Worm (Caenorhabditis elegans) whole organism, late embryonic: ENCODE data around the gene clec-139.

Experiments used
- C08G9.2 ChIP-seq: sonication (generic microtip); optimal IDR thresholded peaks from 2 replicates; lab custom pipeline; 2016; ENCODE audit warnings: mild to moderate bottlenecking, missing genetic modification characterization, moderate library complexity, missing compliant biosample characterization
- ceh-14 ChIP-seq: sonication (generic microtip); optimal IDR thresholded peaks from 2 replicates; lab custom pipeline; 2016; ENCODE audit warnings: missing genotype, missing genetic modification characterization, missing compliant biosample characterization
- ceh-18 ChIP-seq: sonication (generic microtip); optimal IDR thresholded peaks from 2 replicates; lab custom pipeline; 2016; ENCODE audit warnings: missing genetic modification characterization, missing compliant biosample characterization
- ceh-2 ChIP-seq: sonication (generic microtip); optimal IDR thresholded peaks from 2 replicates; lab custom pipeline; 2016; ENCODE audit warnings: missing genotype, missing genetic modification characterization, missing compliant biosample characterization
- ceh-30 ChIP-seq: fragments of 150-350 bp; optimal IDR thresholded peaks from 2 replicates; lab custom pipeline; 2014; ENCODE audit warnings: missing biosample characterization, missing genetic modification characterization
- ceh-31 ChIP-seq: sonication (generic microtip); optimal IDR thresholded peaks from 2 replicates; lab custom pipeline; 2016; ENCODE audit warnings: missing genetic modification characterization, missing compliant biosample characterization
- ceh-34 ChIP-seq: sonication (generic microtip); optimal IDR thresholded peaks from 2 replicates; lab custom pipeline; 2016; ENCODE audit warnings: mild to moderate bottlenecking, missing genetic modification characterization, missing compliant biosample characterization
- ceh-48 ChIP-seq: sonication (generic microtip); optimal IDR thresholded peaks from 2 replicates; lab custom pipeline; 2016; ENCODE audit warnings: missing genetic modification characterization, inconsistent platforms, missing compliant biosample characterization
- elt-2 ChIP-seq: sonication (generic microtip); optimal IDR thresholded peaks from 2 replicates; lab custom pipeline; 2016; ENCODE audit warnings: missing genetic modification reagents, missing genetic modification characterization, missing compliant biosample characterization
- fkh-10 ChIP-seq: fragments of 150-350 bp; optimal IDR thresholded peaks from 2 replicates; lab custom pipeline; 2014; ENCODE audit warnings: missing biosample characterization, missing genetic modification reagents, missing genetic modification characterization
- hlh-13 ChIP-seq: fragments of 200-800 bp; sonication (Bioruptor generic); optimal IDR thresholded peaks from 2 replicates; lab custom pipeline; 2018; ENCODE audit warnings: mild to moderate bottlenecking, missing genetic modification characterization, missing compliant biosample characterization
- madf-2 ChIP-seq: sonication (generic microtip); optimal IDR thresholded peaks from 2 replicates; lab custom pipeline; 2017; ENCODE audit warnings: missing genetic modification characterization, missing compliant biosample characterization
- mec-3 ChIP-seq: sonication (generic microtip); optimal IDR thresholded peaks from 2 replicates; lab custom pipeline; 2016; ENCODE audit warnings: borderline replicate concordance, missing genetic modification characterization, missing compliant biosample characterization
- nfya-1 ChIP-seq: sonication (generic microtip); optimal IDR thresholded peaks from 2 replicates; lab custom pipeline; 2017; ENCODE audit warnings: missing genetic modification characterization, mild to moderate bottlenecking, missing compliant biosample characterization, antibody characterized with exemption, moderate library complexity
- npax-4 ChIP-seq: sonication (generic microtip); optimal IDR thresholded peaks from 2 replicates; lab custom pipeline; 2016; ENCODE audit warnings: missing genetic modification characterization, missing compliant biosample characterization
- pat-9 ChIP-seq: fragments of 200-800 bp; sonication (Bioruptor generic); optimal IDR thresholded peaks from 2 replicates; lab custom pipeline; 2018; ENCODE audit warnings: mild to moderate bottlenecking, missing genetic modification characterization, moderate library complexity, missing compliant biosample characterization
- ref-2 ChIP-seq: sonication (generic microtip); optimal IDR thresholded peaks from 2 replicates; lab custom pipeline; 2016; ENCODE audit warnings: missing genetic modification characterization, missing compliant biosample characterization
- sox-4 ChIP-seq: sonication (generic microtip); optimal IDR thresholded peaks from 2 replicates; lab custom pipeline; 2017; ENCODE audit warnings: mild to moderate bottlenecking, missing genetic modification characterization, inconsistent platforms, missing compliant biosample characterization
- tbx-2 ChIP-seq: sonication (generic microtip); optimal IDR thresholded peaks from 2 replicates; lab custom pipeline; 2016; ENCODE audit warnings: missing genetic modification characterization, missing compliant biosample characterization
- ttx-3 ChIP-seq: sonication (generic microtip); optimal IDR thresholded peaks from 2 replicates; lab custom pipeline; 2016; ENCODE audit warnings: missing genetic modification reagents, missing genetic modification characterization, missing compliant biosample characterization
- unc-42 ChIP-seq: sonication (generic microtip); optimal IDR thresholded peaks from 2 replicates; lab custom pipeline; 2016; ENCODE audit warnings: missing genotype, missing genetic modification characterization, missing compliant biosample characterization
- unc-86 ChIP-seq: sonication (generic microtip); optimal IDR thresholded peaks from 2 replicates; lab custom pipeline; 2016; ENCODE audit warnings: missing genetic modification characterization, missing compliant biosample characterization
- ztf-16 ChIP-seq: sonication (generic microtip); optimal IDR thresholded peaks from 2 replicates; lab custom pipeline; 2017; ENCODE audit warnings: missing genetic modification characterization, missing compliant biosample characterization

clec-139 gene

DNA sequence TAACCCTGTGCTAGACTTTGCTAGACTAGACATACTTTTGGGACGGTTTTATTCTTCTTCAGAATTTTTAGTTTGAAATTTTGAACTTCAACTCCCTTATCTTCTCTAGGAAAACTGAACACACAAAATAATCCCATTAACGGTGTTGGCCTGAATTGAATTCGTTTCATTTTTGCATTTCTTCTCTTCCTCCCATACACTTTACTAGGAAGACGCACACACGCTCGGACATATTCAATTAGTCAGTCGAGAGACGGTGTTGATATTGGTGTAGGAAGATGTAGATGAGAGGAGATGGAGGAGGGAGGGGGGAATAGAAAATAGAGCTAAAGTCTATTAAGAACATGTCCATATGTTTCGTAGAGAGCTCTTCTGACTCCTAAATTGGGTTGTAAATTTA lies 46.9 kb downstream of the clec-139 start:
- no peak for TF ChIP-seq fkh-10 (GFP tag; lab: Kevin White, UChicago)
- no peak for TF ChIP-seq ttx-3
- TF ChIP-seq ceh-14 = no peak
- peak; percentile 96 for TF ChIP-seq unc-42 (tag; lab: Kevin White, UChicago)
- no peak for TF ChIP-seq nfya-1 (tag; lab: Kevin White, UChicago)

DNA sequence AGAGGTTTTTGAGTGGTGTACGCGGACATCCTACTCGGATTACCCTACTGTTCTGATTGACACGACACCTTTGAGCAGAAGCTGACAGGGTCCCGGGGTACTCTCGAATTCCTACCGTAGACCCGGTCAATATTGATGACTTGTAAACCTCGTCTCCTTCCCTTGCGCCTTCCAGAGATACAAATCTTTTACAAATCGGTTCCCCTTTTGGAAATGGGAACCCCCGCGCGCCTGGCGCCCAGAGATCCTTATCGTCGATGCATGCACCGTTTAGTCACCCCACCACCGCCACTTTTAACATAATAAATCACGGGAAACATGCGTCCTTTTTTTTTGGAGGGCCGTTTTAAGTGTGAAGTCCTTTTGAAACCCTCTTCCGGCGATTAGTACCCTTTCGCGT lies 48.5 kb downstream of the clec-139 start:
- TF ChIP-seq ceh-34 = peak; percentile 64
- TF ChIP-seq unc-86 = no peak

DNA sequence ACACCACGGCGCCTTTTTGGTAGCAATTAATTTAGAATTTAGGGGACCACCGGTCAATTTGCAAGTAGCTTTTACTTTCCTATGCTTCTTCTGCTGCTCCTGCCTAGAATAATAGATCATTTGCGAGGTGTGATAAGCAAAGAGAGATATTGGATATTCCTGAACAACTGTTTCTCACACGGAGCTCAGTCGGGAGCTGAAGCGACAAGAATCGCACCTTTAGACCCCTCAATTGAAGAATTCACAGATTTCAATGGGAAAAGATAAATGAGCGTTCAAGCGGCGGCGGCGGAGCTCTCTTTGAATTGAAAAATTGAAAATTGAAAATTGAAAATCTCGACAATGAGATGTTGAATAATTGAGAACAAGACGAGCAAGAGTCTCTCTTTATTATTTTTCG lies 49.0 kb downstream of the clec-139 start:
- TF ChIP-seq ceh-48 (tag; lab: Kevin White, UChicago) = no peak
- TF ChIP-seq sox-4 (tag; lab: Kevin White, UChicago) = no peak
- no peak for TF ChIP-seq ref-2 (tag; lab: Kevin White, UChicago)
- TF ChIP-seq mec-3 = no peak
- TF ChIP-seq hlh-13 (GFP tag; lab: Kevin White, UChicago) = no peak
- TF ChIP-seq, all 69 proteins: peak for 0

ce11 chrII:4571868-4572267 lies 49.7 kb downstream of the clec-139 start, which contains the start of gene vab-1:
Gene vab-1 (plus strand): TSS chrII:4572000.
- no peak for TF ChIP-seq ceh-18
- no peak for TF ChIP-seq hlh-13 (GFP tag; lab: Kevin White, UChicago)
- TF ChIP-seq ceh-48 (tag; lab: Kevin White, UChicago) = no peak
- no peak for TF ChIP-seq ceh-2 (tag; lab: Kevin White, UChicago)
- TF ChIP-seq, all 69 proteins: peak for 0

DNA sequence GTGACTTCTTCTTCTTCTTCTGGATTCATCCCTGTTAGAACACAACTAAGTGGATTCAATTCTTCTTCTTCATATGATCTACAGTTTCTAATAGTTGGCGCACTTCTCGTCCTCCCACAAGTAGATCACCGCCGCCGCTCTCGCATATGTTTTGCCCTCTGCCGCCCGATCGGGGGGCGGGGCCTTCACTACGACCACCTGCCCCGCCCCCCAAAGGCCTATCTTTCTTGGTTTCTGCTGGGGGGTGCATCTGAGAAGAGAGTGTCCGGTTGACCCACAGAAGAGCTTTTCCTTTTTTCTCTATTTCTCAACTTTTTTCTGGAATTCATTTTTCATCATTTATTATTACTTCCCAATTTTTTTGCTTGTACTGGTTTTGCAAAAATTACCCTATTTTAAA lies 50.4 kb downstream of the clec-139 start:
- TF ChIP-seq npax-4 (tag; lab: Kevin White, UChicago) = no peak
- no peak for TF ChIP-seq ceh-30 (tag; lab: Kevin White, UChicago)
- peak; percentile 38 for TF ChIP-seq ceh-31
- peak; percentile 1 for TF ChIP-seq ceh-34
- no peak for TF ChIP-seq ztf-16 (tag; lab: Kevin White, UChicago)
- peak; percentile 20 for TF ChIP-seq unc-86
- TF ChIP-seq ceh-18 = no peak
- TF ChIP-seq tbx-2 = peak; percentile 11
- no peak for TF ChIP-seq madf-2
- no peak for TF ChIP-seq pat-9 (tag; lab: Kevin White, UChicago)
- peak; percentile 23 for TF ChIP-seq nfya-1 (tag; lab: Kevin White, UChicago)
- peak; percentile 2 for TF ChIP-seq C08G9.2 (tag; lab: Kevin White, UChicago)
- TF ChIP-seq ref-2 (tag; lab: Kevin White, UChicago) = peak; percentile 1
- TF ChIP-seq elt-2 = peak; percentile 33
- TF ChIP-seq, all 69 proteins: peak for 8
